Fruit fly (Drosophila melanogaster): ENCODE measurements around the gene CG4592.

CG4592 gene

dm6 chr2L:9956993-9957652 is 35.7 kb downstream of the CG4592 start, which contains the start of the genes CG4658 and CG5846 (continued):
- TF ChIP-seq ara (GFP tag; IDR thresholded peaks at IDR 0.05) = peak; percentile 95
- TF ChIP-seq CG9437 (GFP tag; optimal IDR thresholded peaks at IDR 0.05) = peak; percentile 83
- TF ChIP-seq maf-S (GFP tag; optimal IDR thresholded peaks at IDR 0.05) = peak; percentile 62
- TF ChIP-seq Sry-δ (GFP tag; optimal IDR thresholded peaks at IDR 0.05) = peak; percentile 44
- peak; percentile 89 for TF ChIP-seq odd (GFP tag; optimal IDR thresholded peaks at IDR 0.05)
- peak; percentile 90 for TF ChIP-seq CG9215 (GFP tag; IDR thresholded peaks at IDR 0.05)
- peak; percentile 73 for TF ChIP-seq slp2 (GFP tag; optimal IDR thresholded peaks at IDR 0.05)
- no peak for TF ChIP-seq pros (GFP tag; optimal IDR thresholded peaks at IDR 0.05)
- TF ChIP-seq dati (GFP tag; IDR thresholded peaks at IDR 0.05) = peak; percentile 79
- peak; percentile 95 for TF ChIP-seq ind (GFP tag; optimal IDR thresholded peaks at IDR 0.05)
- peak; percentile 29 for TF ChIP-seq CG3163 (GFP tag; optimal IDR thresholded peaks at IDR 0.05)
- TF ChIP-seq CG7963 (GFP tag; IDR thresholded peaks at IDR 0.05; ENCODE audit: partially characterized antibody) = no peak
- peak; percentile 92 for TF ChIP-seq CG11085 (GFP tag; IDR thresholded peaks at IDR 0.05)
- peak; percentile 96 for TF ChIP-seq CG2678 (tag; optimal IDR thresholded peaks at IDR 0.05)
- peak; percentile 22 for TF ChIP-seq bigmax (GFP tag; optimal IDR thresholded peaks at IDR 0.05)
- peak; percentile 96 for TF ChIP-seq ttk (GFP tag; IDR thresholded peaks at IDR 0.05)
- TF ChIP-seq wek (GFP tag; optimal IDR thresholded peaks at IDR 0.05) = peak; percentile 39
- 0 out of 4 replicates have a peak, but pooled peaks have one; percentile 46 for TF ChIP-seq chinmo (GFP tag; IDR thresholded peaks at IDR 0.05; ENCODE audit: partially characterized antibody)
- peak; percentile 79 for TF ChIP-seq Fer2 (tag; optimal IDR thresholded peaks at IDR 0.05)
- peak; percentile 81 for TF ChIP-seq disco-r (GFP tag; optimal IDR thresholded peaks at IDR 0.05)
- peak; percentile 85 for TF ChIP-seq CG3847 (GFP tag; IDR thresholded peaks at IDR 0.05)
- peak; percentile 94 for TF ChIP-seq CG3726 (GFP tag; IDR thresholded peaks at IDR 0.05)
- peak; percentile 80 for TF ChIP-seq gsb (GFP tag; IDR thresholded peaks at IDR 0.05)
- peak; percentile 98 for TF ChIP-seq gem (tag; optimal IDR thresholded peaks at IDR 0.05)
- TF ChIP-seq B-H2 (GFP tag; optimal IDR thresholded peaks at IDR 0.05) = peak; percentile 85
- peak; percentile 83 for TF ChIP-seq Vsx1 (GFP tag; optimal IDR thresholded peaks at IDR 0.05)
- TF ChIP-seq CG15011 (GFP tag; optimal IDR thresholded peaks at IDR 0.05) = peak; percentile 86
- peak; percentile 67 for TF ChIP-seq CG8359 (GFP tag; optimal IDR thresholded peaks at IDR 0.05; ENCODE audit: borderline replicate concordance)
- peak; percentile 50; the same call in 1 of the 2 replicates for TF ChIP-seq dan (GFP tag; IDR thresholded peaks at IDR 0.05)
- TF ChIP-seq sna (GFP tag; IDR thresholded peaks at IDR 0.05; ENCODE audit: partially characterized antibody) = no peak
- TF ChIP-seq CG10147 (GFP tag; optimal IDR thresholded peaks at IDR 0.05) = peak; percentile 89
- TF ChIP-seq Mrtf (GFP tag; IDR thresholded peaks at IDR 0.05) = peak; percentile 87
- peak; percentile 52 for TF ChIP-seq pzg (GFP tag; optimal IDR thresholded peaks at IDR 0.05)
- TF ChIP-seq Ets65A (GFP tag) = peak; percentile 89
- TF ChIP-seq CG12299 (tag; optimal IDR thresholded peaks at IDR 0.05) = peak; percentile 90
- TF ChIP-seq CG33557 (GFP tag; optimal IDR thresholded peaks at IDR 0.05) = peak; percentile 83
- peak; percentile 92 for TF ChIP-seq CG7556 (GFP tag; optimal IDR thresholded peaks at IDR 0.05)
- TF ChIP-seq CG4707 (GFP tag; optimal IDR thresholded peaks at IDR 0.05) = peak; percentile 64
- TF ChIP-seq CG18599 (GFP tag; optimal IDR thresholded peaks at IDR 0.05) = peak; percentile 91
- TF ChIP-seq CG12104 (GFP tag; optimal IDR thresholded peaks at IDR 0.05) = peak; percentile 85
- peak; percentile 93 for TF ChIP-seq CG18764 (GFP tag; optimal IDR thresholded peaks at IDR 0.05)
- TF ChIP-seq Lhr (GFP tag; optimal IDR thresholded peaks at IDR 0.05) = peak; percentile 80
- peak; percentile 95 for TF ChIP-seq lmd (GFP tag; IDR thresholded peaks at IDR 0.05)
- TF ChIP-seq CG11247 (GFP tag; IDR thresholded peaks at IDR 0.05) = peak; percentile 88
- TF ChIP-seq Dll (GFP tag; IDR thresholded peaks at IDR 0.05; ENCODE audit: partially characterized antibody) = no peak; the same call in 3 of the 4 replicates
- TF ChIP-seq CG6813 (GFP tag; optimal IDR thresholded peaks at IDR 0.05) = peak; percentile 79
- peak; percentile 76 for TF ChIP-seq dimm (GFP tag; IDR thresholded peaks at IDR 0.05)
- TF ChIP-seq zen (tag; optimal IDR thresholded peaks at IDR 0.05) = peak; percentile 96
- peak; percentile 70 for TF ChIP-seq nom (GFP tag; optimal IDR thresholded peaks at IDR 0.05)
